Fruit fly (Drosophila melanogaster) Kc167 (cell line): Measurements from ENCODE around the gene robl62A.

Experiments
- Myc ChIP-seq: fragments of >200 bp; optimal IDR thresholded peaks from 2 replicates; lab custom pipeline; 2017; ENCODE audit warnings: missing external identifiers
- insv ChIP-seq: fragments of >200 bp; optimal IDR thresholded peaks from 3 replicates; lab custom pipeline; 2018; ENCODE audit warnings: missing external identifiers

dm6 chr3L:1440999-1441398 is 36.4 kb upstream of the robl62A start:
- TF ChIP-seq Myc (lab: Kevin White, UChicago) (no peak), insv (lab: Kevin White, UChicago) (no peak)
